Worm (Caenorhabditis elegans) whole organism, early embryonic: Measurements from ENCODE around the gene cls-2.

Experiments used
- ama-1 ChIP-seq: fragments of 150-350 bp; optimal IDR thresholded peaks from 2 replicates; lab custom pipeline; 2014
- ets-7 ChIP-seq: sonication (generic microtip); optimal IDR thresholded peaks from 2 replicates; lab custom pipeline; 2016; ENCODE audit warnings: missing genotype, missing genetic modification characterization, missing compliant biosample characterization
- hnd-1 ChIP-seq: sonication (generic microtip); optimal IDR thresholded peaks from 2 replicates; lab custom pipeline; 2016; ENCODE audit warnings: missing genetic modification characterization, missing compliant biosample characterization
- sea-1 ChIP-seq: fragments of 200-800 bp; sonication (Bioruptor generic); conservative IDR thresholded peaks from 2 replicates; pipeline ENCODE4 v1.3.6; 2022; ENCODE audit warnings: missing genetic modification characterization, missing compliant biosample characterization

DNA sequence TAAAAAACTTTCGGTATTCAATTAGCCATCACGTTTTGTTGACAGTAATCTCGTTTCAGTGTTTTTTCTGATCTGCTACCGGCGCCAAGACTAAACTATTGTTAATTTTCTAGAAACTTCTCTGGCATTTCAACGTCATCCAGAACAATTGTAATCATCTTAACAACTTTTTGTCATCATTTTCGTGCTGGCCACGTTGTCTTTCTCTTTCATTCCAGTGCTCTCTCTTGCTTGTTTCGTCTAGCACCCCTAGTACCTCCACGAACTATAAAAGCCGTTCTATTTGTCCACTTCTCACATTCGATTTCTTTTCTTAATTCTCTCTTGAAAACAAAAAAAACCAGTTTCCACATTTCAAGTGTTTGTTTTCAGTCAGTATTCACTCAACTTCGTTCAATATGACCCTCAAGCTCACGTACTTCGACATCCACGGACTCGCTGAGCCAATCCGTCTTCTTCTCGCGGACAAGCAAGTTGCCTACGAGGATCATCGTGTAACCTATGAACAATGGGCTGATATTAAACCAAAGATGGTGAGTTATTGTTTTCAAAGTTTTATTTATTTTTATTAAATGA lies 4.2 kb downstream of the cls-2 start, which contains the start of gene gst-1:
- TF ChIP-seq ets-7 (tag; lab: Kevin White, UChicago) (no peak), hnd-1 (tag; lab: Kevin White, UChicago) (no peak), ama-1 (lab: Kevin White, UChicago) (no peak), sea-1 (no peak)
